Fruit fly (Drosophila melanogaster) whole organism, embryonic: ENCODE results near the gene Polr1B.
A peak's percentile ranks its signal among the peaks of the same experiment; 100 is the strongest.

Experiments used
- Abd-B ChIP-seq: fragments of 200-800 bp; sonication (Bioruptor generic); optimal IDR thresholded peaks from 2 replicates; lab custom pipeline; 2018; ENCODE audit warnings: missing biosample characterization, mild to moderate bottlenecking, missing genetic modification characterization, moderate library complexity
- Ada2b ChIP-seq: fragments of 200-800 bp; sonication (Bioruptor generic); IDR thresholded peaks from 2 replicates; pipeline ENCODE4 v1.3.6; 2022; ENCODE audit warnings: missing biosample characterization, missing genetic modification characterization
- B-H1 ChIP-seq: fragments of 200-800 bp; sonication (Bioruptor generic); IDR thresholded peaks from 3 replicates; pipeline ENCODE4 v1.3.6; 2022; ENCODE audit warnings: missing biosample characterization, missing genetic modification characterization
- BtbVII ChIP-seq: fragments of 200-800 bp; sonication (Bioruptor generic); optimal IDR thresholded peaks from 3 replicates; lab custom pipeline; 2017; ENCODE audit warnings: missing biosample characterization, mild to moderate bottlenecking, missing genetic modification characterization
- CG12236 ChIP-seq: fragments of 200-800 bp; sonication (Bioruptor generic); optimal IDR thresholded peaks from 2 replicates; lab custom pipeline; 2016; ENCODE audit warnings: missing biosample characterization, missing genetic modification characterization
- CG12391 ChIP-seq: fragments of 200-800 bp; sonication (Bioruptor generic); optimal IDR thresholded peaks from 3 replicates; lab custom pipeline; 2018; ENCODE audit warnings: missing biosample characterization, mild to moderate bottlenecking, missing genetic modification characterization, moderate library complexity
- CG13296 ChIP-seq: fragments of 200-800 bp; sonication (Bioruptor generic); optimal IDR thresholded peaks from 3 replicates; lab custom pipeline; 2018; ENCODE audit warnings: missing biosample characterization, mild to moderate bottlenecking, missing genetic modification characterization
- CG13894 ChIP-seq: fragments of 200-800 bp; sonication (Bioruptor generic); optimal IDR thresholded peaks from 3 replicates; lab custom pipeline; 2018; ENCODE audit warnings: missing biosample characterization, mild to moderate bottlenecking, missing genetic modification characterization, moderate library complexity
- CG1603 ChIP-seq: fragments of 200-800 bp; sonication (Bioruptor generic); optimal IDR thresholded peaks from 2 replicates; lab custom pipeline; 2019; ENCODE audit warnings: missing biosample characterization, mild to moderate bottlenecking, missing genetic modification characterization, moderate library complexity
- CG17361 ChIP-seq: fragments of 200-800 bp; sonication (Bioruptor generic); IDR thresholded peaks from 3 replicates; pipeline ENCODE4 v1.3.6; 2022; ENCODE audit warnings: missing biosample characterization, missing genetic modification characterization
- CG17385 ChIP-seq: fragments of 200-800 bp; sonication (Bioruptor generic); optimal IDR thresholded peaks from 3 replicates; lab custom pipeline; 2018; ENCODE audit warnings: missing biosample characterization, mild to moderate bottlenecking, missing genetic modification characterization
- CG17829 ChIP-seq: fragments of 200-800 bp; optimal IDR thresholded peaks from 2 replicates; lab custom pipeline; 2019; ENCODE audit warnings: missing biosample characterization, mild to moderate bottlenecking, missing genetic modification characterization, moderate library complexity
- CG2129 ChIP-seq: fragments of 200-800 bp; sonication (Bioruptor generic); IDR thresholded peaks from 2 replicates; pipeline ENCODE4 v1.3.6; 2022; ENCODE audit warnings: missing biosample characterization, missing genetic modification characterization; ENCODE audit not compliant: partially characterized antibody
- CG32532 ChIP-seq: fragments of 200-800 bp; sonication (Bioruptor generic); IDR thresholded peaks from 2 replicates; pipeline ENCODE4 v1.3.6; 2022; ENCODE audit warnings: missing biosample characterization, missing genetic modification characterization
- CG3281 ChIP-seq: fragments of 200-800 bp; sonication (Bioruptor generic); optimal IDR thresholded peaks from 3 replicates; lab custom pipeline; 2017; ENCODE audit warnings: missing biosample characterization, mild to moderate bottlenecking, missing genetic modification characterization
- CG4424 ChIP-seq: fragments of 200-800 bp; sonication (Bioruptor generic); optimal IDR thresholded peaks from 3 replicates; lab custom pipeline; 2016; ENCODE audit warnings: missing biosample characterization, missing genetic modification characterization
- CG4820 ChIP-seq: fragments of 200-800 bp; sonication (Bioruptor generic); optimal IDR thresholded peaks from 3 replicates; lab custom pipeline; 2016; ENCODE audit warnings: missing biosample characterization, missing genetic modification characterization
- CG6854 ChIP-seq: fragments of 200-800 bp; sonication (Bioruptor generic); optimal IDR thresholded peaks from 3 replicates; lab custom pipeline; 2017; ENCODE audit warnings: missing biosample characterization, mild to moderate bottlenecking, missing genetic modification characterization
- CG8290 ChIP-seq, 3 experiments: fragments of 200-800 bp; sonication (Bioruptor generic); optimal IDR thresholded peaks; 2 replicates each; lab custom pipeline; 2016 to 2019; ENCODE audit warnings: missing biosample characterization in 3 of 3, missing genetic modification characterization in 3 of 3, mild to moderate bottlenecking in 2 of 3, moderate library complexity in 1 of 3
- CG9797 ChIP-seq: fragments of 200-800 bp; sonication (Bioruptor generic); optimal IDR thresholded peaks from 3 replicates; lab custom pipeline; 2018; ENCODE audit warnings: missing biosample characterization, mild to moderate bottlenecking, missing genetic modification characterization
- Dll ChIP-seq: fragments of 200-800 bp; sonication (Bioruptor generic); IDR thresholded peaks from 4 replicates; pipeline ENCODE4 v1.3.6; 2022; ENCODE audit warnings: missing biosample characterization, missing genetic modification characterization; ENCODE audit not compliant: partially characterized antibody
- Doc3 ChIP-seq: fragments of 200-800 bp; sonication (Bioruptor generic); IDR thresholded peaks from 3 replicates; pipeline ENCODE4 v1.3.6; 2022; ENCODE audit warnings: missing biosample characterization, missing genetic modification characterization; ENCODE audit not compliant: partially characterized antibody
- GATAe ChIP-seq: fragments of 200-800 bp; sonication (Bioruptor generic); conservative IDR thresholded peaks from 2 replicates; pipeline ENCODE4 v1.3.6; 2022; ENCODE audit warnings: missing biosample characterization, missing genetic modification characterization
- H15 ChIP-seq: fragments of 200-800 bp; sonication (Bioruptor generic); IDR thresholded peaks from 3 replicates; pipeline ENCODE4 v1.3.6; 2022; ENCODE audit warnings: missing biosample characterization, missing genetic modification characterization
- Hey ChIP-seq: fragments of 200-800 bp; sonication (Bioruptor generic); optimal IDR thresholded peaks from 3 replicates; lab custom pipeline; 2018; ENCODE audit warnings: missing biosample characterization, mild to moderate bottlenecking, missing genetic modification characterization
- Hsf ChIP-seq: fragments of 200-800 bp; sonication (Bioruptor generic); optimal IDR thresholded peaks from 3 replicates; lab custom pipeline; 2016; ENCODE audit warnings: missing biosample characterization, missing genetic modification characterization
- Neu2 ChIP-seq: fragments of 200-800 bp; sonication (Bioruptor generic); optimal IDR thresholded peaks from 3 replicates; lab custom pipeline; 2016; ENCODE audit warnings: missing biosample characterization, missing genetic modification characterization, borderline replicate concordance
- Nf-YC ChIP-seq: fragments of 200-800 bp; optimal IDR thresholded peaks from 3 replicates; lab custom pipeline; 2019; ENCODE audit warnings: missing biosample characterization, mild to moderate bottlenecking, missing genetic modification characterization, moderate library complexity
- Pdp1 ChIP-seq, 2 experiments: fragments of 200-800 bp; sonication (Bioruptor generic); optimal IDR thresholded peaks; 3 replicates each; lab custom pipeline; 2016; ENCODE audit warnings: missing biosample characterization in 2 of 2, missing genetic modification characterization in 2 of 2, mild to moderate bottlenecking in 1 of 2, moderate library complexity in 1 of 2
- Ptx1 ChIP-seq: fragments of 200-800 bp; sonication (Bioruptor generic); IDR thresholded peaks from 2 replicates; pipeline ENCODE4 v1.3.6; 2022; ENCODE audit warnings: missing biosample characterization, missing genetic modification characterization
- Trl ChIP-seq, 3 experiments: fragments of >200 bp in 2 of 3; fragments of 200-800 bp in 1 of 3; sonication (Bioruptor generic) in 1 of 3; optimal IDR thresholded peaks; 2 replicates in 1 of 3; 3 replicates in 2 of 3; lab custom pipeline; 2016 to 2017; ENCODE audit warnings: missing biosample characterization in 1 of 3, missing genetic modification characterization in 1 of 3
- Xrp1 ChIP-seq: fragments of 200-800 bp; sonication (Bioruptor generic); IDR thresholded peaks from 2 replicates; pipeline ENCODE4 v1.3.6; 2022; ENCODE audit warnings: missing biosample characterization, missing genetic modification characterization
- ac ChIP-seq: fragments of 200-800 bp; sonication (Bioruptor generic); optimal IDR thresholded peaks from 3 replicates; lab custom pipeline; 2017; ENCODE audit warnings: missing biosample characterization, mild to moderate bottlenecking, missing genetic modification characterization
- al ChIP-seq: fragments of 200-800 bp; sonication (Bioruptor generic); IDR thresholded peaks from 2 replicates; pipeline ENCODE4 v1.3.6; 2022; ENCODE audit warnings: missing biosample characterization, missing genetic modification characterization
- br ChIP-seq: fragments of >200 bp; optimal IDR thresholded peaks from 2 replicates; lab custom pipeline; 2017
- gro ChIP-seq: fragments of 200-800 bp; sonication (Bioruptor generic); optimal IDR thresholded peaks from 2 replicates; lab custom pipeline; 2016; ENCODE audit warnings: missing biosample characterization, missing genetic modification characterization
- h ChIP-seq: fragments of >200 bp; optimal IDR thresholded peaks from 2 replicates; lab custom pipeline; 2017
- lbe ChIP-seq: fragments of 200-800 bp; sonication (Bioruptor generic); optimal IDR thresholded peaks from 2 replicates; lab custom pipeline; 2016; ENCODE audit warnings: missing biosample characterization, mild to moderate bottlenecking, missing genetic modification characterization
- mam ChIP-seq: fragments of 200-800 bp; sonication (Bioruptor generic); optimal IDR thresholded peaks from 3 replicates; lab custom pipeline; 2016; ENCODE audit warnings: missing biosample characterization, missing genetic modification characterization
- onecut ChIP-seq: fragments of 200-800 bp; sonication (Bioruptor generic); IDR thresholded peaks from 2 replicates; pipeline ENCODE4 v1.3.6; 2022; ENCODE audit warnings: missing biosample characterization, missing genetic modification characterization
- pho ChIP-seq: fragments of 200-800 bp; sonication (Bioruptor generic); optimal IDR thresholded peaks from 2 replicates; lab custom pipeline; 2016; ENCODE audit warnings: missing biosample characterization, missing genetic modification characterization
- prd ChIP-seq, 3 experiments: fragments of >200 bp in 2 of 3; fragments of 200-800 bp in 1 of 3; sonication (Bioruptor generic) in 1 of 3; optimal IDR thresholded peaks in 2 of 3; IDR thresholded peaks in 1 of 3; 2 replicates in 2 of 3; 3 replicates in 1 of 3; pipeline versions ENCODE4 v1.3.6 to Lab custom; 2017 to 2022; ENCODE audit warnings: missing biosample characterization in 1 of 3, missing genetic modification characterization in 1 of 3
- ro ChIP-seq: fragments of 200-800 bp; sonication (Bioruptor generic); IDR thresholded peaks from 2 replicates; pipeline ENCODE4 v1.3.6; 2022; ENCODE audit warnings: missing biosample characterization, missing genetic modification characterization
- scrt ChIP-seq: fragments of 200-800 bp; sonication (Bioruptor generic); optimal IDR thresholded peaks from 2 replicates; lab custom pipeline; 2018; ENCODE audit warnings: missing biosample characterization, mild to moderate bottlenecking, missing genetic modification characterization, moderate library complexity
- sob ChIP-seq: fragments of 200-800 bp; sonication (Bioruptor generic); IDR thresholded peaks from 2 replicates; pipeline ENCODE4 v1.3.6; 2022; ENCODE audit warnings: missing biosample characterization, missing genetic modification characterization
- tgo ChIP-seq: fragments of 200-800 bp; sonication (Bioruptor generic); IDR thresholded peaks from 3 replicates; pipeline ENCODE4 v1.3.6; 2022; ENCODE audit warnings: missing biosample characterization, missing genetic modification characterization
- tll ChIP-seq, 2 experiments: fragments of 200-800 bp in 1 of 2; fragments of >200 bp in 1 of 2; sonication (Bioruptor generic) in 1 of 2; optimal IDR thresholded peaks; 2 replicates each; lab custom pipeline; 2017 to 2019; ENCODE audit warnings: missing biosample characterization in 2 of 2, missing genetic modification characterization in 2 of 2, mild to moderate bottlenecking in 1 of 2, moderate library complexity in 1 of 2
- tup ChIP-seq: fragments of 200-800 bp; sonication (Bioruptor generic); optimal IDR thresholded peaks from 2 replicates; lab custom pipeline; 2016; ENCODE audit warnings: missing biosample characterization, mild to moderate bottlenecking, missing genetic modification characterization, moderate library complexity
- wdn ChIP-seq: fragments of 200-800 bp; sonication (Bioruptor generic); IDR thresholded peaks from 2 replicates; pipeline ENCODE4 v1.3.6; 2022; ENCODE audit warnings: missing biosample characterization, missing genetic modification characterization
- wor ChIP-seq: fragments of 200-800 bp; sonication (Bioruptor generic); IDR thresholded peaks from 2 replicates; pipeline ENCODE4 v1.3.6; 2022; ENCODE audit warnings: missing biosample characterization, missing genetic modification characterization
- zf30C ChIP-seq: fragments of 200-800 bp; sonication (Bioruptor generic); optimal IDR thresholded peaks from 3 replicates; lab custom pipeline; 2018; ENCODE audit warnings: missing biosample characterization, mild to moderate bottlenecking, missing genetic modification characterization

Polr1B gene

DNA sequence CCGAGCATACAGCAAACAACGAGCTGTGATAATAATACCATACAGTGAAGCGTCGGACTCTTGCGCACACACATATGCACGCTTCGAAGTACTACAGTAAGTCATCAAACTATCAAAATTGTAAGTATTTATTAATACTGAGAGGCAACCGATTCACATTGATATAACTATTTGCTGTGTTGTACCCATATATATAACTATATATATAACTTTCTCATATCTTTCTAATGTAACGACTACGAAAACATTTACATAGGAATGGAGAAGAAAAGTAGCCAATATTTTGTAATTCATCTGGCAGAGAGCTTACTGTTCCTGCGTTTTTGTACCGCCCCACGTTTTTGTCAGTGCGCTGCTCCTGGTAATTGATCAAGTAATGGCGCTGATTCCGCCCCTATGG lies 8.8 kb downstream of the Polr1B start (continued):
- no peak for TF ChIP-seq onecut (GFP tag; lab: Robert Waterston, UW)
- TF ChIP-seq CG17361 (GFP tag; lab: Robert Waterston, UW) = no peak
- no peak for TF ChIP-seq CG2129 (GFP tag; lab: Robert Waterston, UW)
- TF ChIP-seq tup = peak; percentile 11
- TF ChIP-seq CG4820 (GFP tag; lab: Kevin White, UChicago) = no peak
- TF ChIP-seq CG3281 (GFP tag; lab: Kevin White, UChicago) = peak; percentile 66
- TF ChIP-seq B-H1 (GFP tag; lab: Robert Waterston, UW) = no peak
- no peak for TF ChIP-seq Ada2b (GFP tag; lab: Robert Waterston, UW)
- peak; percentile 21 for TF ChIP-seq CG12391 (tag; lab: Kevin White, UChicago)
- TF ChIP-seq mam (GFP tag; lab: Kevin White, UChicago) = peak; percentile 41
- peak; percentile 10; the same call in 1 of the 2 replicates for TF ChIP-seq Xrp1 (GFP tag; lab: Robert Waterston, UW)
- no peak for TF ChIP-seq Dll (GFP tag; lab: Robert Waterston, UW)
- no peak for TF ChIP-seq BtbVII (GFP tag; lab: Kevin White, UChicago)
- no peak for TF ChIP-seq br (lab: Kevin White, UChicago)
- TF ChIP-seq CG1603 (tag; lab: Kevin White, UChicago) = no peak
- no peak for TF ChIP-seq CG9797 (GFP tag; lab: Kevin White, UChicago)
- no peak for TF ChIP-seq Hsf (GFP tag; lab: Kevin White, UChicago)
- peak; percentile 41; the same call in 1 of the 2 replicates for TF ChIP-seq Ptx1 (GFP tag; lab: Robert Waterston, UW)
- TF ChIP-seq CG13894 = no peak
- TF ChIP-seq prd (optimal IDR thresholded peaks at IDR 0.05; lab: Kevin White, UChicago) = no peak
- TF ChIP-seq prd (GFP tag; IDR thresholded peaks at IDR 0.05; lab: Robert Waterston, UW) = no peak
- TF ChIP-seq tgo = no peak
- TF ChIP-seq ac (GFP tag; lab: Kevin White, UChicago) = no peak
- TF ChIP-seq Nf-YC = no peak
- no peak for TF ChIP-seq lbe (GFP tag; lab: Kevin White, UChicago)
- TF ChIP-seq Abd-B (GFP tag; lab: Kevin White, UChicago) = no peak
- TF ChIP-seq Hey (tag; lab: Kevin White, UChicago) = no peak
- TF ChIP-seq CG17385 = no peak
- TF ChIP-seq gro (GFP tag; lab: Kevin White, UChicago) = no peak
- peak; percentile 35; the same call in 1 of the 2 replicates for TF ChIP-seq CG32532 (GFP tag; lab: Robert Waterston, UW)
- peak; percentile 3 for TF ChIP-seq CG17829
- TF ChIP-seq wdn (GFP tag; lab: Robert Waterston, UW) = no peak
- TF ChIP-seq ro (GFP tag; lab: Robert Waterston, UW) = no peak
- no peak for TF ChIP-seq tll (GFP tag; optimal IDR thresholded peaks at IDR 0.05; lab: Kevin White, UChicago)
- no peak for TF ChIP-seq Neu2
- TF ChIP-seq pho (GFP tag; lab: Kevin White, UChicago) = no peak
- no peak for TF ChIP-seq Doc3 (GFP tag; lab: Robert Waterston, UW)
- TF ChIP-seq CG8290 (GFP tag; optimal IDR thresholded peaks at IDR 0.05; lab: Kevin White, UChicago) = no peak
- no peak for TF ChIP-seq CG8290 (tag; optimal IDR thresholded peaks at IDR 0.05; lab: Kevin White, UChicago)
- no peak for TF ChIP-seq sob (GFP tag; lab: Robert Waterston, UW)
- TF ChIP-seq zf30C (GFP tag; lab: Kevin White, UChicago) = no peak
- no peak for TF ChIP-seq CG12236 (GFP tag; lab: Kevin White, UChicago)
- no peak for TF ChIP-seq Trl (optimal IDR thresholded peaks at IDR 0.05; lab: Kevin White, UChicago)
- TF ChIP-seq Trl (GFP tag; optimal IDR thresholded peaks at IDR 0.05; lab: Kevin White, UChicago) = no peak
- TF ChIP-seq CG13296 (GFP tag; lab: Kevin White, UChicago) = peak; percentile 54
- TF ChIP-seq scrt (GFP tag; lab: Kevin White, UChicago) = no peak
- no peak for TF ChIP-seq h
- no peak for TF ChIP-seq GATAe
- TF ChIP-seq CG4424 = no peak
- peak in 1 of 2 experiments; percentile 14 for TF ChIP-seq Pdp1 (GFP tag; optimal IDR thresholded peaks at IDR 0.05; lab: Kevin White, UChicago)
- no peak for TF ChIP-seq CG6854 (GFP tag; lab: Kevin White, UChicago)
- peak; percentile 28; the same call in 1 of the 2 replicates for TF ChIP-seq al
- TF ChIP-seq wor (GFP tag; lab: Robert Waterston, UW) = no peak
- TF ChIP-seq H15 (GFP tag; lab: Robert Waterston, UW) = no peak
